Worm (Caenorhabditis elegans): ENCODE data around the gene phat-3.
A peak's percentile ranks its signal among the peaks of the same experiment; 100 is the strongest.

Gene phat-3

DNA sequence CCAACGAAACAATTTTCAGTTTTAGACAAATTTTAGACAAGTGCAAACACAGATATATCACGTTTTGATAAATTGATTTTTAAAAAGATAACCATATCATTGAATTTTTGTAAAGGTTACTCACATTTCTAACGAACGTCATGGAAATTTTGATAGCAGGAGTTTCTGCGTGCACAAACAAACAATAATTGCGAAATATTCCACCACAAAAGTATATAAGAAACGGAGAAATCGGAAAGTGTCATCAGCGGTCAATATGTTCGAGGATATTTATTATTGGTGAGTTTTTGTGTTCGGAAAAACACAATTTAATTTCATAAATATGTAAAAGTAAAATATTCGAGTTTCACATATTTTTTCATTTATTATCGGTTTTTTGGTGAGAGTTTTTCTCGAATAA, 9.4 kb upstream of the phat-3 start, which contains the start of gene C49G7.7:
C49G7.7 (plus strand) TSS at position 174 of the 400 bp plus-strand sequence.
- TF ChIP-seq C16A3.4 (tag; optimal IDR thresholded peaks at IDR 0.05) = no peak
- TF ChIP-seq nhr-76 (tag; optimal IDR thresholded peaks at IDR 0.05) = no peak
- no peak for TF ChIP-seq alr-1 (tag; optimal IDR thresholded peaks at IDR 0.05; ENCODE audit: borderline replicate concordance)

DNA sequence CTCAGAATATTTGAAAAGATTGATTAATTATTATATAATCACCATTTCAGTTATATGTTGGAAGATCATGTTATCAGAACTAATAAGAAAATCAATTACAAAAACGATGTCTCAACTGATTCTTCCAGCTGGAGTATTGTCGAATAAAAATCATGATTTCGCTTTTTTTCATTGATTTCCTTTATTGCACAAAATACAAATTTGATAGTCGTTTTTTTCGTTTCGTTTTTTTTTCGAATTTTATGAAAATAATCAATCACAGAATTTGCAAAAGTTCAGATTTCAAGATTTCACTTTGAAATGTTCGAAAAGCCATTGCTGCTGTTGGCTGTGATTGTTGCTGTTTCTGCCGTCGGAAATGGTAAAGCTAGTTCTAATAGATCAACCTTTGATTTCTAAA, 7.9 kb upstream of the phat-3 start, which contains the start of gene C49G7.13:
C49G7.13 (plus strand) TSS at position 301 of the 400 bp plus-strand sequence.
- no peak for TF ChIP-seq lir-3 (tag; optimal IDR thresholded peaks at IDR 0.05; ENCODE audit: poor library complexity)
- no peak for TF ChIP-seq nhr-20 (tag; optimal IDR thresholded peaks at IDR 0.05)
- no peak for TF ChIP-seq nhr-47 (tag; optimal IDR thresholded peaks at IDR 0.05)
- no peak for TF ChIP-seq tbx-2 (tag; optimal IDR thresholded peaks at IDR 0.05)
- TF ChIP-seq blmp-1 (tag; optimal IDR thresholded peaks at IDR 0.05) = no peak
- TF ChIP-seq C16A3.4 (tag; optimal IDR thresholded peaks at IDR 0.05) = no peak
- no peak for TF ChIP-seq lsy-2 (tag; optimal IDR thresholded peaks at IDR 0.05)
- TF ChIP-seq C04F5.9 (tag; optimal IDR thresholded peaks at IDR 0.05) = no peak
- no peak for TF ChIP-seq pag-3 (tag; optimal IDR thresholded peaks at IDR 0.05; ENCODE audit: borderline replicate concordance, insufficient read depth)
- TF ChIP-seq fkh-10 (GFP tag; optimal IDR thresholded peaks at IDR 0.05) = no peak
- TF ChIP-seq xbp-1 (tag; optimal IDR thresholded peaks at IDR 0.05) = no peak
- no peak for TF ChIP-seq mdl-1 (tag; optimal IDR thresholded peaks at IDR 0.05)
- no peak for TF ChIP-seq aly-2 (tag; optimal IDR thresholded peaks at IDR 0.05)
- TF ChIP-seq nhr-237 (tag; optimal IDR thresholded peaks at IDR 0.05) = no peak

DNA sequence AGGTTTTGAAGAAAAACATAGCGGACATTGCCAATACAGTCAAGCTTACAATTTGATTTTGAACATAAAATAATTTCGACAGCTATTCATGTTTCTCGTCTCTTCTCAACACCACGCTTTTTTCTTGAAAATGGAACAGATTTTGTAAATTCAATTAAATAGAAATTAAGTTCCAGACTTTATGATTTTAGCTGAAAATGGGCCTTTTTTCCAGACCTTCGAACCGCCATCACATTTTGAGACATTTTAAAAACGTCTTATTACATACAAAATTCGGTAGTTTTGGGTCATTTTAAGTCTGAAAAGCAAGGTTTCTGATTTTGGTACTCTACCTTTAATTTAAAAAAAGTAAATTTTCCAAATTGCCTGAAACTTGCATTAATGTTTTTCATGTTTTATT, 5.6 kb upstream of the phat-3 start, which contains the start of gene C49G7.12:
C49G7.12 (plus strand) TSS at position 301 of the 400 bp plus-strand sequence.
- no peak for TF ChIP-seq efl-1 (optimal IDR thresholded peaks at IDR 0.05)
- peak in 1 of 2 experiments; percentile 56 for TF ChIP-seq efl-1 (GFP tag; optimal IDR thresholded peaks at IDR 0.05 in 1 of 2)
- no peak for TF ChIP-seq sox-4 (tag; optimal IDR thresholded peaks at IDR 0.05)
- no peak for TF ChIP-seq ceh-90 (tag; optimal IDR thresholded peaks at IDR 0.05)
- TF ChIP-seq sptf-1 (tag; optimal IDR thresholded peaks at IDR 0.05) = no peak

DNA sequence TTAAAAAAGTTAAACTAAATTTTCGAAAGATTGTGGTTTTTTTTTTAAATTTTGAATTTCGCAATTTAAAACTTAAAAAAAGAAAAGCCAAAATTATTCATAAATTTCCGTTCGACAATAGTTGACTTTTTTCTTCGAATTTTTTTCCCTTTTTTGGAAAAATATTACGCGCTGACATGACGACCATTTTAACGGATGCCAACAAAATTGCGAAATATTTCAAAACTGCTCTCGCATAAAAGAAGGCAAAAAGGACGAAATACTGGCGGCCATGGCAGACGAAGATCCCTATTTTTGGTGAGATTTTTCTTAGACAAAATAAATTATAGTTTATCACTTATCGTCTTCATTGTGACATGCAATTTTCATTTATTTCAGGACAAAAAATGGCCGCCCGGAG, 5.2 kb upstream of the phat-3 start:
- TF ChIP-seq grh-1 (GFP tag; IDR thresholded peaks at IDR 0.05) (no peak), efl-1 (optimal IDR thresholded peaks at IDR 0.05) (no peak), efl-1 (GFP tag; optimal IDR thresholded peaks at IDR 0.05 in 1 of 2) (peak in 1 of 2 experiments; percentile 64), sup-37 (GFP tag; optimal IDR thresholded peaks at IDR 0.05) (no peak)

DNA sequence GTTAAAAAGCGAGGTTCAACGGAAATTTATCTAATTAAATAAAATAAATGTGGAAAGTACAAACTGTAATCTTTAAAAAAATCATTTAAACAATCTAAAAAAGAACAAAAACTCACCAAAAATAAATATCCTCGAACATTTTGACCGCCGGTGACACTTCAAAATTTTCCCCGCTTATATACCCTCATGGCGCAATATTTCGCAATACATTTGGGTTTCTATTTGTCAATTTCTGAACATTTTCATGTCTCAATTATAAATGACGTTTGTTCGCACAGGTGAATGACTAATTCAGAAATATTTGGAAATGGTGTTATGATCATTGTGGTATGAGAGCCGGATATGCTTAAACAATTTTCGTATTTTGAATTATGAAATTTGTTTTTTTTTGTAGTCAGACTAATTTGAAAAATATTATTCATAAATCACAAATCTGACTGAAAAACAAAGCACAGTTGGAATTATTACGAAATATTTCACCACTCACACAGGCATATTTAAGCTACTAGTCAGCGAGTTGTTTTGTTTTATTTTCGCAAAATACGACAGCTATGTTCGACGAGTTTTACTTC, 1.8 kb upstream of the phat-3 start, which contains the start of the genes C49G7.10 and irg-2:
C49G7.10 (minus strand) TSS at position 169 of the 572 bp plus-strand sequence.
irg-2 (plus strand) TSS at position 329 of the 572 bp plus-strand sequence.
- TF ChIP-seq lsy-2 (tag; optimal IDR thresholded peaks at IDR 0.05) (peak in 1 of 2 experiments; percentile 35), unc-30 (tag; optimal IDR thresholded peaks at IDR 0.05) (no peak), zag-1 (tag; optimal IDR thresholded peaks at IDR 0.05) (peak; percentile 7), fkh-4 (tag; optimal IDR thresholded peaks at IDR 0.05; ENCODE audit: borderline replicate concordance) (no peak), lin-14 (GFP tag; optimal IDR thresholded peaks at IDR 0.05) (no peak), skn-1 (tag; optimal IDR thresholded peaks at IDR 0.05) (peak; percentile 20), zip-4 (GFP tag; optimal IDR thresholded peaks at IDR 0.05) (peak; percentile 99), nhr-237 (tag; optimal IDR thresholded peaks at IDR 0.05) (peak; percentile 10), fkh-8 (tag; optimal IDR thresholded peaks at IDR 0.05) (peak; percentile 46), isw-1 (GFP tag; IDR thresholded peaks at IDR 0.05) (0 out of 2 replicates have a peak, but pooled peaks have one; percentile 3), elt-2 (tag; optimal IDR thresholded peaks at IDR 0.05) (no peak), nhr-71 (tag; optimal IDR thresholded peaks at IDR 0.05) (peak; percentile 57), efl-1 (optimal IDR thresholded peaks at IDR 0.05) (peak in 1 of 2 experiments; percentile 1), efl-1 (GFP tag; optimal IDR thresholded peaks at IDR 0.05 in 1 of 2) (peak; percentile 20 to 90), nhr-28 (tag; optimal IDR thresholded peaks at IDR 0.05) (no peak), tlp-1 (tag; optimal IDR thresholded peaks at IDR 0.05) (no peak), nhr-47 (tag; optimal IDR thresholded peaks at IDR 0.05) (peak; percentile 27), ceh-90 (tag; optimal IDR thresholded peaks at IDR 0.05) (peak; percentile 19)
